Worm (Caenorhabditis elegans) whole organism, L2 larva: ENCODE measurements around the gene tre-5.
A peak's percentile ranks its signal among the peaks of the same experiment; 100 is the strongest.

Source experiments
- C34F6.9 ChIP-seq: fragments of 150-350 bp; optimal IDR thresholded peaks from 2 replicates; lab custom pipeline; 2014; ENCODE audit warnings: missing biosample characterization, missing genetic modification characterization
- F13H6.1 ChIP-seq: sonication (generic microtip); optimal IDR thresholded peaks from 2 replicates; lab custom pipeline; 2016; ENCODE audit warnings: missing genetic modification characterization, missing compliant biosample characterization
- R02D3.7 ChIP-seq: fragments of 150-350 bp; optimal IDR thresholded peaks from 2 replicates; lab custom pipeline; 2014; ENCODE audit warnings: missing biosample characterization, missing genetic modification characterization
- Y55F3AM.14 ChIP-seq: fragments of 200-800 bp; sonication (Bioruptor generic); optimal IDR thresholded peaks from 2 replicates; lab custom pipeline; 2018; ENCODE audit warnings: mild to moderate bottlenecking, missing genetic modification characterization, missing compliant biosample characterization
- ZK546.5 ChIP-seq: sonication (generic microtip); optimal IDR thresholded peaks from 2 replicates; lab custom pipeline; 2017; ENCODE audit warnings: missing biosample characterization, missing genetic modification characterization
- alr-1 ChIP-seq: fragments of 150-350 bp; optimal IDR thresholded peaks from 2 replicates; lab custom pipeline; 2014; ENCODE audit warnings: missing biosample characterization, missing genetic modification characterization
- aly-2 ChIP-seq: fragments of 150-350 bp; optimal IDR thresholded peaks from 2 replicates; lab custom pipeline; 2014; ENCODE audit warnings: missing biosample characterization, missing genetic modification characterization
- blmp-1 ChIP-seq: sonication (generic microtip); optimal IDR thresholded peaks from 2 replicates; lab custom pipeline; 2017; ENCODE audit warnings: missing genetic modification characterization, mild to moderate bottlenecking, missing compliant biosample characterization, antibody characterized with exemption, moderate library complexity; ENCODE audit not compliant: insufficient read depth
- ceh-16 ChIP-seq: fragments of 150-350 bp; optimal IDR thresholded peaks from 2 replicates; lab custom pipeline; 2014; ENCODE audit warnings: missing biosample characterization, missing genetic modification characterization
- ceh-82 ChIP-seq: fragments of 150-350 bp; optimal IDR thresholded peaks from 2 replicates; lab custom pipeline; 2014; ENCODE audit warnings: missing biosample characterization, missing genetic modification characterization
- crh-2 ChIP-seq: sonication (generic microtip); optimal IDR thresholded peaks from 2 replicates; lab custom pipeline; 2017; ENCODE audit warnings: missing biosample characterization, missing genetic modification characterization
- dmd-4 ChIP-seq: sonication (generic microtip); optimal IDR thresholded peaks from 2 replicates; lab custom pipeline; 2017; ENCODE audit warnings: missing biosample characterization, missing genetic modification characterization
- egl-27 ChIP-seq: sonication (generic microtip); optimal IDR thresholded peaks from 3 replicates; lab custom pipeline; 2017; ENCODE audit warnings: missing biosample characterization, missing genetic modification reagents, missing genetic modification characterization
- elt-1 ChIP-seq: fragments of 150-350 bp; optimal IDR thresholded peaks from 2 replicates; lab custom pipeline; 2014; ENCODE audit warnings: missing biosample characterization, missing genetic modification characterization
- elt-3 ChIP-seq: sonication (generic microtip); optimal IDR thresholded peaks from 2 replicates; lab custom pipeline; 2017; ENCODE audit warnings: missing biosample characterization, missing genetic modification characterization
- fos-1 ChIP-seq: fragments of 150-350 bp; optimal IDR thresholded peaks from 2 replicates; lab custom pipeline; 2014; ENCODE audit warnings: missing biosample characterization, missing genetic modification characterization
- gmeb-1 ChIP-seq: fragments of 150-350 bp; optimal IDR thresholded peaks from 2 replicates; lab custom pipeline; 2014; ENCODE audit warnings: missing biosample characterization, missing genetic modification characterization
- lin-11 ChIP-seq: fragments of 150-350 bp; sonication (generic microtip); optimal IDR thresholded peaks from 2 replicates; lab custom pipeline; 2014; ENCODE audit warnings: missing biosample characterization, missing genetic modification characterization, inconsistent platforms, mixed read lengths
- lin-13 ChIP-seq: fragments of 150-350 bp; optimal IDR thresholded peaks from 2 replicates; lab custom pipeline; 2014; ENCODE audit warnings: missing biosample characterization, missing genetic modification reagents, missing genetic modification characterization
- lin-39 ChIP-seq: fragments of 150-350 bp; optimal IDR thresholded peaks from 2 replicates; lab custom pipeline; 2014; ENCODE audit warnings: missing biosample characterization, missing genetic modification reagents, missing genetic modification characterization
- lsy-2 ChIP-seq, 2 experiments: fragments of 150-350 bp in 1 of 2; sonication (generic microtip) in 1 of 2; optimal IDR thresholded peaks; 2 replicates each; lab custom pipeline; 2014 to 2017; ENCODE audit warnings: missing biosample characterization in 2 of 2, missing genetic modification characterization in 2 of 2
- mbf-1 ChIP-seq: sonication (generic microtip); optimal IDR thresholded peaks from 2 replicates; lab custom pipeline; 2017; ENCODE audit warnings: missing biosample characterization, missing genetic modification characterization
- mdl-1 ChIP-seq, 2 experiments: fragments of 150-350 bp in 1 of 2; sonication (generic microtip) in 1 of 2; optimal IDR thresholded peaks; 2 replicates each; lab custom pipeline; 2017; ENCODE audit warnings: missing biosample characterization in 2 of 2, missing genetic modification characterization in 2 of 2
- nhr-10 ChIP-seq: sonication (generic microtip); optimal IDR thresholded peaks from 2 replicates; lab custom pipeline; 2017; ENCODE audit warnings: missing biosample characterization, missing genetic modification characterization
- nhr-11 ChIP-seq: fragments of 150-350 bp; optimal IDR thresholded peaks from 2 replicates; lab custom pipeline; 2014; ENCODE audit warnings: missing biosample characterization, missing genetic modification characterization
- nhr-12 ChIP-seq: fragments of 150-350 bp; optimal IDR thresholded peaks from 2 replicates; lab custom pipeline; 2014; ENCODE audit warnings: missing biosample characterization, missing genetic modification characterization
- nhr-129 ChIP-seq: fragments of 150-350 bp; optimal IDR thresholded peaks from 2 replicates; lab custom pipeline; 2014; ENCODE audit warnings: missing biosample characterization, missing genetic modification characterization
- nhr-21 ChIP-seq: fragments of 150-350 bp; optimal IDR thresholded peaks from 2 replicates; lab custom pipeline; 2014; ENCODE audit warnings: missing biosample characterization, missing genetic modification characterization
- nhr-23 ChIP-seq: fragments of 150-350 bp; optimal IDR thresholded peaks from 2 replicates; lab custom pipeline; 2014; ENCODE audit warnings: missing biosample characterization, missing genetic modification reagents, missing genetic modification characterization
- nhr-237 ChIP-seq: fragments of 150-350 bp; optimal IDR thresholded peaks from 2 replicates; lab custom pipeline; 2014; ENCODE audit warnings: missing biosample characterization, missing genetic modification characterization
- nhr-25 ChIP-seq: fragments of 150-350 bp; sonication (generic microtip); optimal IDR thresholded peaks from 3 replicates; lab custom pipeline; 2014; ENCODE audit warnings: missing biosample characterization, missing genetic modification characterization
- nhr-6 ChIP-seq: fragments of 150-350 bp; optimal IDR thresholded peaks from 2 replicates; lab custom pipeline; 2014; ENCODE audit warnings: missing biosample characterization, missing genetic modification characterization
- peb-1 ChIP-seq: fragments of 150-350 bp; optimal IDR thresholded peaks from 2 replicates; lab custom pipeline; 2014; ENCODE audit warnings: missing biosample characterization, missing genetic modification characterization
- sem-4 ChIP-seq: fragments of 150-350 bp; optimal IDR thresholded peaks from 2 replicates; lab custom pipeline; 2014; ENCODE audit warnings: missing biosample characterization, missing genetic modification reagents, missing genetic modification characterization
- skn-1 ChIP-seq: sonication (generic microtip); optimal IDR thresholded peaks from 2 replicates; lab custom pipeline; 2017; ENCODE audit warnings: missing biosample characterization, missing genetic modification characterization
- sma-3 ChIP-seq: sonication (generic microtip); optimal IDR thresholded peaks from 2 replicates; lab custom pipeline; 2016; ENCODE audit warnings: missing genetic modification reagents, missing genetic modification characterization, missing compliant biosample characterization
- snpc-4 ChIP-seq: fragments of 150-350 bp; optimal IDR thresholded peaks from 2 replicates; lab custom pipeline; 2014; ENCODE audit warnings: missing biosample characterization, missing genetic modification characterization
- unc-39 ChIP-seq: fragments of 150-350 bp; optimal IDR thresholded peaks from 2 replicates; lab custom pipeline; 2014; ENCODE audit warnings: missing biosample characterization, missing genetic modification characterization
- unc-55 ChIP-seq: fragments of 150-350 bp; sonication (generic microtip); optimal IDR thresholded peaks from 3 replicates; lab custom pipeline; 2014; ENCODE audit warnings: missing biosample characterization, missing genetic modification reagents, missing genetic modification characterization
- unc-62 ChIP-seq: fragments of 150-350 bp; optimal IDR thresholded peaks from 2 replicates; lab custom pipeline; 2014; ENCODE audit warnings: missing biosample characterization, missing genetic modification reagents, missing genetic modification characterization
- zag-1 ChIP-seq: fragments of 150-350 bp; optimal IDR thresholded peaks from 2 replicates; lab custom pipeline; 2014; ENCODE audit warnings: missing biosample characterization, missing genetic modification characterization
- ztf-1 ChIP-seq: fragments of 200-800 bp; sonication (Bioruptor generic); conservative IDR thresholded peaks from 2 replicates; pipeline ENCODE4 v1.3.6; 2022; ENCODE audit warnings: missing genetic modification characterization, missing compliant biosample characterization

tre-5 gene

DNA sequence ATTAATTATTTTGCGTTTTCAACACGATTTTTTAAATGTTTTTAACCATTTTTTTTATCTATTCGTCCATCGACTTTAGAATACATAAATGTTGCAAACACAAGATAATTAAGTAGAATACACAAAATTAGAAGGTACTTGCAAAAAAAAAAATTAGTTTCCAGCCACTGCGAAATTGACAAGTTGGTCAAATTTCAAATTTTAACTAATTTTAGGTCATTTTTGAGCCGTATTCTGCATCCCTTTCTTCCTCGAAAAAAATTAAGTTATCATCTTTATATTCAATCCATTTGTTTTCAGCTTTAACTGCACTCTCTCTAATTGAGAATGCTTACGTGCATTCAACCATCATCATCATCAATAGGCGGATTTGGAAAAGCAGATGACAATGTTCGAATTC, 14.2 kb upstream of the tre-5 start, which contains the start of gene egl-26:
Gene egl-26 (plus strand): TSS at position 301 of the 400 bp plus-strand sequence.
- no peak for TF ChIP-seq nhr-11 (tag; lab: Kevin White, UChicago)
- no peak for TF ChIP-seq R02D3.7 (tag; lab: Kevin White, UChicago)
- TF ChIP-seq blmp-1 (tag; lab: Kevin White, UChicago) = no peak
- no peak for TF ChIP-seq unc-55
- TF ChIP-seq nhr-12 = no peak
- TF ChIP-seq elt-3 (tag; lab: Kevin White, UChicago) = no peak
- TF ChIP-seq lin-11 = no peak
- TF ChIP-seq ztf-1 (GFP tag; lab: Robert Waterston, UW) = no peak
- no peak for TF ChIP-seq gmeb-1 (tag; lab: Kevin White, UChicago)
- no peak for TF ChIP-seq aly-2 (tag; lab: Kevin White, UChicago)
- no peak for TF ChIP-seq mbf-1
- no peak for TF ChIP-seq Y55F3AM.14 (GFP tag; lab: Kevin White, UChicago)
- TF ChIP-seq sma-3 = no peak

DNA sequence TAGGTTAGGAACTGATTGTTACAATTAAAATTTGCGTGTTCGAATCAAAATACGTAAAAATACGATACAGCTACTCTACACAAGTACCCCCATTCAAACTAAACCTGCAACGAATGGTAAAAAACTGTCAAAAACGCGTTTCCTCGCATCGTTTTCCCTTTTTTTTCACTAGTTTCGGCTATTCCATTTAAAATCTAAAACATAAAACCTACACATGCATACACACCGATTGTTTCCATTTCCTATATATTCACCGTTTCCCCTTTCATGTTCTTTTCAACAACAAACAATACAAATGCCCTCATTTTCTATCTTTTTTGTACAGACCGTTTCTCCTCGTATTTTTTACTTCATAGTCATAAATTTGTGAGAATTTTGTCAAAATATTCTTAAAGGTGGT, 13.7 kb upstream of the tre-5 start:
- TF ChIP-seq sem-4 (tag; lab: Kevin White, UChicago) (no peak), ceh-16 (no peak)

DNA sequence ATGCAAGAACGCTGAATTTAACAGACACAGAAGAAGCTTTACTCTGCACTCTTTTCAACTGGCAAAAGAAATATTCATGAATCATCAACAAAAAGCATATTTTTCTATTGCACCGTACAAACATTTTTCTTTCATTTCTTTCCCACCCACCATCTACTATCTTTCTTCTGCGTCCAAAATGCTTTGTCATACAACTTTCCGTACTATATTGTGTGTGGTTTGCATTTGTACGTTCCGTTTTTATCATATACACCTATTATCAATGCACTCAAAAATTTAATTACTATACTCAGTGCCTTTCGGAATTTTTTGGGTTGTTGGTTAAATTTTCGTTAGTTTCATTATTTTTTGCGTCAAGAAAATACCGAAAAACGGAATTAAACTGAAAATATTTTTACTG, 12.6 kb upstream of the tre-5 start:
- TF ChIP-seq fos-1 (peak; percentile 91), sma-3 (no peak)

DNA sequence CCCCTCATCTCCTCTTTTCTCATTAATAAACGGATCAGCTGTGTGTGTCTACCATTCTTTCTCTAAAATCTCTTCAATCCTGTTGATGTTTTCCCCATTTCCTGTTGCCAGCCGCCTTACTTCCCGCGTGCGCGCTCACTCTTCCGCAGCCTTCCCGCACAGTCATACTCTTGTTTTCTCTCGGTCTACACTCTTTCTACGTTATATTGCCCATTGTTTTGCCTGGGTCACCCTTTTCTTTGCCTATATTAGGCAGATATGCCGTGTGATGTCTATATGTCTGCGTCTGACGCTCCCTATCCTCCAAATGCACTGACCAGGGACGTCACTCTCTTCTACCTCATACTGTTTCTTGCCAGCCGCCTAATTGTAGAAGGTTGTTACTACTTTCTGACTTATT, 11.2 kb upstream of the tre-5 start:
- TF ChIP-seq alr-1 (tag; lab: Kevin White, UChicago) = no peak
- no peak for TF ChIP-seq ceh-82 (tag; lab: Kevin White, UChicago)
- TF ChIP-seq peb-1 (tag; lab: Kevin White, UChicago) = peak; percentile 95
- TF ChIP-seq Y55F3AM.14 (GFP tag; lab: Kevin White, UChicago) = peak; percentile 23
- TF ChIP-seq lsy-2 (tag; optimal IDR thresholded peaks at IDR 0.05; lab: Kevin White, UChicago) = peak in 1 of 2 experiments; percentile 40
- TF ChIP-seq unc-39 = no peak
- no peak for TF ChIP-seq nhr-23 (tag; lab: Kevin White, UChicago)
- TF ChIP-seq blmp-1 (tag; lab: Kevin White, UChicago) = peak; percentile 63
- no peak for TF ChIP-seq snpc-4 (tag; lab: Kevin White, UChicago)
- TF ChIP-seq nhr-129 (tag; lab: Kevin White, UChicago) = no peak
- TF ChIP-seq elt-3 (tag; lab: Kevin White, UChicago) = no peak
- TF ChIP-seq egl-27 (tag; lab: Kevin White, UChicago) = no peak
- no peak for TF ChIP-seq nhr-237 (tag; lab: Kevin White, UChicago)
- TF ChIP-seq zag-1 (tag; lab: Kevin White, UChicago) = no peak
- no peak for TF ChIP-seq lin-11
- TF ChIP-seq nhr-11 (tag; lab: Kevin White, UChicago) = no peak
- no peak for TF ChIP-seq aly-2 (tag; lab: Kevin White, UChicago)
- no peak for TF ChIP-seq nhr-10 (tag; lab: Kevin White, UChicago)
- TF ChIP-seq C34F6.9 (tag; lab: Kevin White, UChicago) = peak; percentile 29
- no peak for TF ChIP-seq skn-1 (tag; lab: Kevin White, UChicago)
- TF ChIP-seq nhr-25 (tag; lab: Kevin White, UChicago) = peak; percentile 73
- no peak for TF ChIP-seq ztf-1 (GFP tag; lab: Robert Waterston, UW)
- peak; percentile 67 for TF ChIP-seq nhr-21 (tag; lab: Kevin White, UChicago)
- no peak for TF ChIP-seq nhr-6 (tag; lab: Kevin White, UChicago)
- no peak for TF ChIP-seq nhr-12
- TF ChIP-seq elt-1 (tag; lab: Kevin White, UChicago) = no peak
- TF ChIP-seq lin-39 (tag; lab: Kevin White, UChicago) = no peak
- TF ChIP-seq sem-4 (tag; lab: Kevin White, UChicago) = peak; percentile 68
- TF ChIP-seq ceh-16 = no peak
- peak; percentile 41 for TF ChIP-seq F13H6.1 (tag; lab: Kevin White, UChicago)
- TF ChIP-seq ZK546.5 (tag; lab: Kevin White, UChicago) = no peak
- TF ChIP-seq mdl-1 (tag; optimal IDR thresholded peaks at IDR 0.05; lab: Kevin White, UChicago) = peak in 1 of 2 experiments; percentile 29
- no peak for TF ChIP-seq unc-62 (GFP tag; lab: Kevin White, UChicago)
- TF ChIP-seq dmd-4 (tag; lab: Kevin White, UChicago) = no peak
- TF ChIP-seq crh-2 (tag; lab: Kevin White, UChicago) = no peak
- peak; percentile 71 for TF ChIP-seq sma-3
- peak; percentile 78 for TF ChIP-seq fos-1
- TF ChIP-seq lin-13 = no peak
